Fruit fly (Drosophila melanogaster) whole organism, adult: ENCODE data around the gene CG17036.

Source experiments
- cnc ChIP-seq, 2 experiments: fragments of >200 bp; optimal IDR thresholded peaks; 2 replicates each; lab custom pipeline; 2017
- toe ChIP-seq: fragments of 200-800 bp; sonication (Bioruptor generic); optimal IDR thresholded peaks from 2 replicates; lab custom pipeline; 2016; ENCODE audit warnings: missing biosample characterization, missing genetic modification characterization

- TF ChIP-seq cnc (optimal IDR thresholded peaks at IDR 0.05; lab: Kevin White, UChicago) (no peak), toe (GFP tag; lab: Kevin White, UChicago) (no peak)
Measured at dm6 chr2L:12712255-12712654, 11.7 kb upstream of the CG17036 start.
